Fruit fly (Drosophila melanogaster) whole organism, embryonic: ENCODE data around the gene Tti1.
A peak's percentile ranks its signal among the peaks of the same experiment; 100 is the strongest.

Experiments used
- Abd-B ChIP-seq: fragments of 200-800 bp; sonication (Bioruptor generic); optimal IDR thresholded peaks from 2 replicates; lab custom pipeline; 2018; ENCODE audit warnings: missing biosample characterization, mild to moderate bottlenecking, missing genetic modification characterization, moderate library complexity
- Adf1 ChIP-seq: fragments of 200-800 bp; sonication (Bioruptor generic); IDR thresholded peaks from 2 replicates; pipeline ENCODE4 v1.3.6; 2022; ENCODE audit warnings: missing biosample characterization, missing genetic modification characterization
- B-H1 ChIP-seq: fragments of 200-800 bp; sonication (Bioruptor generic); IDR thresholded peaks from 3 replicates; pipeline ENCODE4 v1.3.6; 2022; ENCODE audit warnings: missing biosample characterization, missing genetic modification characterization
- Bdp1 ChIP-seq: fragments of 200-800 bp; sonication (Bioruptor generic); optimal IDR thresholded peaks from 3 replicates; lab custom pipeline; 2016; ENCODE audit warnings: missing biosample characterization, missing genetic modification characterization
- CG10209 ChIP-seq: fragments of 200-800 bp; sonication (Bioruptor generic); optimal IDR thresholded peaks from 3 replicates; lab custom pipeline; 2017; ENCODE audit warnings: missing biosample characterization, mild to moderate bottlenecking, missing genetic modification characterization, missing genetic modification reagents
- CG11085 ChIP-seq: fragments of 200-800 bp; sonication (Bioruptor generic); IDR thresholded peaks from 2 replicates; pipeline ENCODE4 v1.3.6; 2022; ENCODE audit warnings: missing biosample characterization, missing genetic modification characterization
- CG13123 ChIP-seq: fragments of 200-800 bp; sonication (Bioruptor generic); optimal IDR thresholded peaks from 2 replicates; lab custom pipeline; 2016; ENCODE audit warnings: missing biosample characterization, missing genetic modification characterization
- CG13287 ChIP-seq: fragments of 200-800 bp; sonication (Bioruptor generic); IDR thresholded peaks from 2 replicates; pipeline ENCODE4 v1.3.6; 2022; ENCODE audit warnings: missing biosample characterization, missing genetic modification characterization; ENCODE audit not compliant: partially characterized antibody
- CG14050 ChIP-seq: fragments of 200-800 bp; sonication (Bioruptor generic); IDR thresholded peaks from 3 replicates; pipeline ENCODE4 v1.3.6; 2022; ENCODE audit warnings: missing biosample characterization, missing genetic modification characterization
- CG15011 ChIP-seq: fragments of 200-800 bp; sonication (Bioruptor generic); optimal IDR thresholded peaks from 3 replicates; lab custom pipeline; 2018; ENCODE audit warnings: missing biosample characterization, mild to moderate bottlenecking, missing genetic modification characterization
- CG15696 ChIP-seq: fragments of 200-800 bp; sonication (Bioruptor generic); optimal IDR thresholded peaks from 2 replicates; lab custom pipeline; 2019; ENCODE audit warnings: missing biosample characterization, mild to moderate bottlenecking, missing genetic modification characterization, moderate library complexity
- CG17612 ChIP-seq: fragments of 200-800 bp; sonication (Bioruptor generic); IDR thresholded peaks from 2 replicates; pipeline ENCODE4 v1.3.6; 2022; ENCODE audit warnings: missing biosample characterization, missing genetic modification characterization
- CG17912 ChIP-seq: fragments of 200-800 bp; sonication (Bioruptor generic); optimal IDR thresholded peaks from 2 replicates; lab custom pipeline; 2018; ENCODE audit warnings: missing biosample characterization, mild to moderate bottlenecking, missing genetic modification characterization
- CG1832 ChIP-seq: fragments of 200-800 bp; sonication (Bioruptor generic); optimal IDR thresholded peaks from 2 replicates; lab custom pipeline; 2017; ENCODE audit warnings: missing biosample characterization, mild to moderate bottlenecking, missing genetic modification characterization, inconsistent platforms
- CG3163 ChIP-seq: fragments of 200-800 bp; sonication (Bioruptor generic); optimal IDR thresholded peaks from 3 replicates; lab custom pipeline; 2016; ENCODE audit warnings: missing biosample characterization, missing genetic modification characterization
- CG4328 ChIP-seq: fragments of 200-800 bp; sonication (Bioruptor generic); optimal IDR thresholded peaks from 3 replicates; lab custom pipeline; 2017; ENCODE audit warnings: missing biosample characterization, missing genetic modification reagents, missing genetic modification characterization
- CG6272 ChIP-seq: fragments of 200-800 bp; sonication (Bioruptor generic); IDR thresholded peaks from 2 replicates; pipeline ENCODE4 v1.3.6; 2022; ENCODE audit warnings: missing biosample characterization, missing genetic modification characterization
- CG6765 ChIP-seq: fragments of 200-800 bp; sonication (Bioruptor generic); optimal IDR thresholded peaks from 3 replicates; lab custom pipeline; 2017; ENCODE audit warnings: missing biosample characterization, mild to moderate bottlenecking, missing genetic modification characterization
- CG6791 ChIP-seq: fragments of 200-800 bp; sonication (Bioruptor generic); IDR thresholded peaks from 3 replicates; pipeline ENCODE4 v1.3.6; 2022; ENCODE audit warnings: missing biosample characterization, missing genetic modification characterization; ENCODE audit not compliant: partially characterized antibody
- CG7839 ChIP-seq: fragments of 200-800 bp; sonication (Bioruptor generic); optimal IDR thresholded peaks from 3 replicates; lab custom pipeline; 2018; ENCODE audit warnings: missing biosample characterization, mild to moderate bottlenecking, missing genetic modification characterization, moderate library complexity
- CG8281 ChIP-seq: fragments of 200-800 bp; sonication (Bioruptor generic); optimal IDR thresholded peaks from 2 replicates; lab custom pipeline; 2018; ENCODE audit warnings: missing biosample characterization, mild to moderate bottlenecking, missing genetic modification characterization, moderate library complexity
- CrebB ChIP-seq: fragments of 200-800 bp; sonication (Bioruptor generic); optimal IDR thresholded peaks from 3 replicates; lab custom pipeline; 2018; ENCODE audit warnings: missing biosample characterization, mild to moderate bottlenecking, missing genetic modification characterization
- Doc2 ChIP-seq: fragments of 200-800 bp; sonication (Bioruptor generic); IDR thresholded peaks from 2 replicates; pipeline ENCODE4 v1.3.6; 2022; ENCODE audit warnings: missing biosample characterization, missing genetic modification characterization
- H2.0 ChIP-seq: fragments of 200-800 bp; sonication (Bioruptor generic); IDR thresholded peaks from 2 replicates; pipeline ENCODE4 v1.3.6; 2022; ENCODE audit warnings: missing biosample characterization, missing genetic modification characterization
- HLH54F ChIP-seq: fragments of 200-800 bp; sonication (Bioruptor generic); optimal IDR thresholded peaks from 3 replicates; lab custom pipeline; 2016; ENCODE audit warnings: missing biosample characterization, missing genetic modification characterization
- Hr78 ChIP-seq, 2 experiments: fragments of 200-800 bp in 1 of 2; fragments of >200 bp in 1 of 2; sonication (Bioruptor generic) in 1 of 2; optimal IDR thresholded peaks; 2 replicates each; lab custom pipeline; 2017 to 2019; ENCODE audit warnings: missing biosample characterization in 2 of 2, missing genetic modification characterization in 2 of 2, mild to moderate bottlenecking in 1 of 2, moderate library complexity in 1 of 2
- MESR4 ChIP-seq: fragments of 200-800 bp; sonication (Bioruptor generic); optimal IDR thresholded peaks from 2 replicates; lab custom pipeline; 2018; ENCODE audit warnings: missing biosample characterization, mild to moderate bottlenecking, missing genetic modification characterization, moderate library complexity
- Nf-YB ChIP-seq: fragments of 200-800 bp; sonication (Bioruptor generic); optimal IDR thresholded peaks from 3 replicates; lab custom pipeline; 2019; ENCODE audit warnings: missing biosample characterization, mild to moderate bottlenecking, missing genetic modification characterization, moderate library complexity
- Nf-YC ChIP-seq: fragments of 200-800 bp; optimal IDR thresholded peaks from 3 replicates; lab custom pipeline; 2019; ENCODE audit warnings: missing biosample characterization, mild to moderate bottlenecking, missing genetic modification characterization, moderate library complexity
- Rx ChIP-seq: fragments of 200-800 bp; sonication (Bioruptor generic); IDR thresholded peaks from 2 replicates; pipeline ENCODE4 v1.3.6; 2022; ENCODE audit warnings: missing biosample characterization, missing genetic modification characterization
- Scr ChIP-seq: fragments of 200-800 bp; sonication (Bioruptor generic); IDR thresholded peaks from 2 replicates; pipeline ENCODE4 v1.3.6; 2022; ENCODE audit warnings: missing biosample characterization, missing genetic modification characterization; ENCODE audit not compliant: partially characterized antibody
- Sox100B ChIP-seq: fragments of 200-800 bp; sonication (Bioruptor generic); optimal IDR thresholded peaks from 3 replicates; lab custom pipeline; 2018; ENCODE audit warnings: missing biosample characterization, mild to moderate bottlenecking, missing genetic modification characterization
- Trl ChIP-seq, 3 experiments: fragments of >200 bp in 2 of 3; fragments of 200-800 bp in 1 of 3; sonication (Bioruptor generic) in 1 of 3; optimal IDR thresholded peaks; 2 replicates in 1 of 3; 3 replicates in 2 of 3; lab custom pipeline; 2016 to 2017; ENCODE audit warnings: missing biosample characterization in 1 of 3, missing genetic modification characterization in 1 of 3
- bab2 ChIP-seq: fragments of 200-800 bp; sonication (Bioruptor generic); optimal IDR thresholded peaks from 2 replicates; lab custom pipeline; 2016; ENCODE audit warnings: missing biosample characterization, missing genetic modification characterization
- bowl ChIP-seq: fragments of 200-800 bp; sonication (Bioruptor generic); IDR thresholded peaks from 2 replicates; pipeline ENCODE4 v1.3.6; 2022; ENCODE audit warnings: missing biosample characterization, missing genetic modification characterization
- cas ChIP-seq: fragments of 200-800 bp; sonication (Bioruptor generic); IDR thresholded peaks from 2 replicates; pipeline ENCODE4 v1.3.6; 2022; ENCODE audit warnings: missing biosample characterization, missing genetic modification characterization
- eyg ChIP-seq: fragments of 200-800 bp; sonication (Bioruptor generic); optimal IDR thresholded peaks from 3 replicates; lab custom pipeline; 2016; ENCODE audit warnings: missing biosample characterization, missing genetic modification characterization
- fd64A ChIP-seq: fragments of 200-800 bp; sonication (Bioruptor generic); optimal IDR thresholded peaks from 3 replicates; lab custom pipeline; 2018; ENCODE audit warnings: missing biosample characterization, mild to moderate bottlenecking, missing genetic modification characterization
- fru ChIP-seq: fragments of >200 bp; optimal IDR thresholded peaks from 2 replicates; lab custom pipeline; 2017
- gsb ChIP-seq: fragments of 200-800 bp; sonication (Bioruptor generic); IDR thresholded peaks from 2 replicates; pipeline ENCODE4 v1.3.6; 2022; ENCODE audit warnings: missing biosample characterization, missing genetic modification characterization
- lbe ChIP-seq: fragments of 200-800 bp; sonication (Bioruptor generic); optimal IDR thresholded peaks from 2 replicates; lab custom pipeline; 2016; ENCODE audit warnings: missing biosample characterization, mild to moderate bottlenecking, missing genetic modification characterization
- org-1 ChIP-seq: fragments of 200-800 bp; sonication (Bioruptor generic); optimal IDR thresholded peaks from 2 replicates; lab custom pipeline; 2017; ENCODE audit warnings: missing biosample characterization, missing genetic modification characterization
- pb ChIP-seq: fragments of 200-800 bp; sonication (Bioruptor generic); optimal IDR thresholded peaks from 3 replicates; lab custom pipeline; 2016; ENCODE audit warnings: missing biosample characterization, missing genetic modification characterization
- run ChIP-seq: fragments of 200-800 bp; sonication (Bioruptor generic); optimal IDR thresholded peaks from 3 replicates; lab custom pipeline; 2018; ENCODE audit warnings: missing biosample characterization, mild to moderate bottlenecking, missing genetic modification characterization
- scrt ChIP-seq: fragments of 200-800 bp; sonication (Bioruptor generic); optimal IDR thresholded peaks from 2 replicates; lab custom pipeline; 2018; ENCODE audit warnings: missing biosample characterization, mild to moderate bottlenecking, missing genetic modification characterization, moderate library complexity
- sim ChIP-seq: fragments of 200-800 bp; sonication (Bioruptor generic); IDR thresholded peaks from 2 replicates; pipeline ENCODE4 v1.3.6; 2022; ENCODE audit warnings: missing biosample characterization, missing genetic modification characterization
- sqz ChIP-seq: fragments of 200-800 bp; sonication (Bioruptor generic); optimal IDR thresholded peaks from 3 replicates; lab custom pipeline; 2018; ENCODE audit warnings: missing biosample characterization, mild to moderate bottlenecking, missing genetic modification characterization
- stwl ChIP-seq: fragments of 200-800 bp; sonication (Bioruptor generic); optimal IDR thresholded peaks from 3 replicates; lab custom pipeline; 2018; ENCODE audit warnings: missing biosample characterization, mild to moderate bottlenecking, missing genetic modification characterization, moderate library complexity
- wek ChIP-seq: fragments of 200-800 bp; sonication (Bioruptor generic); optimal IDR thresholded peaks from 3 replicates; lab custom pipeline; 2018; ENCODE audit warnings: missing biosample characterization, mild to moderate bottlenecking, missing genetic modification characterization, moderate library complexity
- zen ChIP-seq: fragments of 200-800 bp; sonication (Bioruptor generic); optimal IDR thresholded peaks from 3 replicates; lab custom pipeline; 2018; ENCODE audit warnings: missing biosample characterization, mild to moderate bottlenecking, missing genetic modification characterization, moderate library complexity

Tti1 gene

DNA sequence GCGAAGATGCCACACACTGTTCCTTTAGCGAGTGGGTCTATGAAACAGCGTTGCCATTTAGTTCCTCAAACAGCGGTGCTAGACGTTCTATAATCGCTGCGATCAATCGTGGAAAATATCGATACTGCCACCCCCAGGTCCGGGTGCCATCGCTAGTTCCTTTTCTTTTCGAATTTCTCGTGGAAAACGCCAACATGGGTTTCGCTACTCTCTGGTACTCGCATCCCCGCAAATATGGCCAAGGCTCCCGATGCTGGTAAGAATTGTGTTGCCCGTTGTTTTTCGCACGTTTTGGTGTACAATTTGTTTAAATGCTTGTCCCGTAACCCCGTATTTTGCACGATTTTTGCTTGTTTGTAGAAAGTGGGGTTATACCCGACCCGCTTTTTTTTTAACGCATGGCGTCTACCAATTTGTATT lies 23.5 kb upstream of the Tti1 start, which contains the start of gene RpS29 (continued):
- peak; percentile 66 for TF ChIP-seq CG7839 (tag; lab: Kevin White, UChicago)
- peak; percentile 87 for TF ChIP-seq CG4328 (GFP tag; lab: Kevin White, UChicago)
- peak; percentile 68 for TF ChIP-seq Nf-YC (tag; lab: Kevin White, UChicago)
- no peak; the same call in 1 of the 2 replicates for TF ChIP-seq bowl (GFP tag; lab: Robert Waterston, UW)
- peak; percentile 8 for TF ChIP-seq CG8281 (tag; lab: Kevin White, UChicago)
- peak; percentile 31; the same call in 1 of the 2 replicates for TF ChIP-seq CG17612
- TF ChIP-seq CG11085 (GFP tag; lab: Robert Waterston, UW): peak; percentile 79
- no peak for TF ChIP-seq Hr78 (GFP tag; optimal IDR thresholded peaks at IDR 0.05; lab: Kevin White, UChicago)
- TF ChIP-seq pb (GFP tag; lab: Kevin White, UChicago): peak; percentile 78
- TF ChIP-seq CG13123: peak; percentile 74
- TF ChIP-seq sim: no peak
- TF ChIP-seq CG3163 (GFP tag; lab: Kevin White, UChicago): peak; percentile 80
- peak; percentile 99 for TF ChIP-seq MESR4 (GFP tag; lab: Kevin White, UChicago)
- peak; percentile 86 for TF ChIP-seq bab2 (GFP tag; lab: Kevin White, UChicago)
- TF ChIP-seq Trl (optimal IDR thresholded peaks at IDR 0.05; lab: Kevin White, UChicago): no peak
- peak; percentile 91 for TF ChIP-seq Trl (GFP tag; optimal IDR thresholded peaks at IDR 0.05; lab: Kevin White, UChicago)
- TF ChIP-seq CG6791: peak; percentile 97
- TF ChIP-seq sqz (GFP tag; lab: Kevin White, UChicago): peak; percentile 75
- peak; percentile 87 for TF ChIP-seq CrebB (tag; lab: Kevin White, UChicago)
- peak; percentile 49 for TF ChIP-seq CG15011 (GFP tag; lab: Kevin White, UChicago)
- peak; percentile 74 for TF ChIP-seq H2.0 (GFP tag; lab: Robert Waterston, UW)
- TF ChIP-seq scrt (GFP tag; lab: Kevin White, UChicago): peak; percentile 73
- TF ChIP-seq Doc2 (GFP tag; lab: Robert Waterston, UW): no peak
- TF ChIP-seq Scr (GFP tag; lab: Robert Waterston, UW): peak; percentile 91
- peak; percentile 76 for TF ChIP-seq Bdp1 (GFP tag; lab: Kevin White, UChicago)
- peak; percentile 97 for TF ChIP-seq CG13287 (GFP tag; lab: Robert Waterston, UW)
- TF ChIP-seq HLH54F (GFP tag; lab: Kevin White, UChicago): peak; percentile 87
- TF ChIP-seq fru (lab: Kevin White, UChicago): no peak
- TF ChIP-seq gsb (GFP tag; lab: Robert Waterston, UW): peak; percentile 77
- peak; percentile 68 for TF ChIP-seq wek (GFP tag; lab: Kevin White, UChicago)
- TF ChIP-seq CG14050 (GFP tag; lab: Robert Waterston, UW): peak; percentile 60
- TF ChIP-seq zen (tag; lab: Kevin White, UChicago): peak; percentile 39
- TF ChIP-seq Abd-B: peak; percentile 40
- peak; percentile 88 for TF ChIP-seq CG17912 (GFP tag; lab: Kevin White, UChicago)
- TF ChIP-seq run (tag; lab: Kevin White, UChicago): peak; percentile 49
- peak; percentile 73 for TF ChIP-seq stwl (tag; lab: Kevin White, UChicago)
- TF ChIP-seq Rx (GFP tag; lab: Robert Waterston, UW): peak; percentile 73
- peak; percentile 70 for TF ChIP-seq eyg (GFP tag; lab: Kevin White, UChicago)
- peak; percentile 49 for TF ChIP-seq Nf-YB (GFP tag; lab: Kevin White, UChicago)
- TF ChIP-seq Sox100B (GFP tag; lab: Kevin White, UChicago): no peak
- peak; percentile 83 for TF ChIP-seq CG6765 (GFP tag; lab: Kevin White, UChicago)
- TF ChIP-seq lbe: peak; percentile 58
- no peak for TF ChIP-seq CG1832
- peak; percentile 74 for TF ChIP-seq Adf1 (GFP tag; lab: Robert Waterston, UW)
- peak; percentile 58 for TF ChIP-seq CG15696 (tag; lab: Kevin White, UChicago)
- TF ChIP-seq CG10209 (GFP tag; lab: Kevin White, UChicago): peak; percentile 72
- TF ChIP-seq B-H1: peak; percentile 48; the same call in 1 of the 3 replicates
- TF ChIP-seq org-1 (GFP tag; lab: Kevin White, UChicago): peak; percentile 15
- peak; percentile 83 for TF ChIP-seq CG6272 (GFP tag; lab: Robert Waterston, UW)
- TF ChIP-seq fd64A (GFP tag; lab: Kevin White, UChicago): peak; percentile 59
- peak; percentile 68; the same call in 1 of the 2 replicates for TF ChIP-seq cas (GFP tag; lab: Robert Waterston, UW)
